Worm (Caenorhabditis elegans) whole organism, L4 larva: ENCODE results near the gene dsh-2.
"Not testable (repeated sequence)": the region's sequence is repeated elsewhere in the genome, so short reads cannot be mapped to it uniquely, and the experiment has no call there.

Source experiments
- D1046.2 ChIP-seq: fragments of 200-800 bp; sonication (Bioruptor generic); IDR thresholded peaks from 2 replicates; pipeline ENCODE4 v1.3.6; 2022; ENCODE audit warnings: missing genetic modification characterization, missing compliant biosample characterization
- F10B5.3 ChIP-seq: sonication (generic microtip); optimal IDR thresholded peaks from 2 replicates; lab custom pipeline; 2016; ENCODE audit warnings: mild to moderate bottlenecking, missing genetic modification characterization, missing compliant biosample characterization
- F37D6.2 ChIP-seq: sonication (generic microtip); optimal IDR thresholded peaks from 2 replicates; lab custom pipeline; 2016; ENCODE audit warnings: mild to moderate bottlenecking, missing genetic modification characterization, missing compliant biosample characterization
- T20F7.1 ChIP-seq: fragments of 200-800 bp; sonication (Bioruptor generic); optimal IDR thresholded peaks from 2 replicates; lab custom pipeline; 2018; ENCODE audit warnings: mild to moderate bottlenecking, missing genetic modification characterization, missing compliant biosample characterization
- T26A8.4 ChIP-seq: fragments of 200-800 bp; sonication (Bioruptor generic); IDR thresholded peaks from 2 replicates; pipeline ENCODE4 v1.3.6; 2022; ENCODE audit warnings: missing genetic modification characterization, missing compliant biosample characterization
- Y105C5A.15 ChIP-seq: fragments of 200-800 bp; sonication (Bioruptor generic); IDR thresholded peaks from 2 replicates; pipeline ENCODE4 v1.3.6; 2022; ENCODE audit warnings: missing genetic modification characterization, missing compliant biosample characterization
- Y48G9A.11 ChIP-seq: fragments of 200-800 bp; sonication (Bioruptor generic); IDR thresholded peaks from 2 replicates; pipeline ENCODE4 v1.3.6; 2022; ENCODE audit warnings: missing genetic modification reagents, missing genetic modification characterization, missing compliant biosample characterization
- Y5F2A.4 ChIP-seq: fragments of 200-800 bp; sonication (Bioruptor generic); optimal IDR thresholded peaks from 2 replicates; lab custom pipeline; 2018; ENCODE audit warnings: mild to moderate bottlenecking, missing genetic modification characterization, missing compliant biosample characterization
- ZK337.2 ChIP-seq: fragments of 200-800 bp; sonication (Bioruptor generic); IDR thresholded peaks from 2 replicates; pipeline ENCODE4 v1.3.6; 2022; ENCODE audit warnings: missing genetic modification reagents, missing genetic modification characterization, missing compliant biosample characterization
- aha-1 ChIP-seq: fragments of 150-350 bp; peaks from one replicate; lab custom pipeline; 2014; ENCODE audit warnings: missing biosample characterization, missing genetic modification characterization
- attf-4 ChIP-seq: sonication (generic microtip); optimal IDR thresholded peaks from 3 replicates; lab custom pipeline; 2017; ENCODE audit warnings: missing biosample characterization, missing genetic modification characterization
- ceh-20 ChIP-seq: fragments of 200-800 bp; sonication (Bioruptor generic); IDR thresholded peaks from 2 replicates; pipeline ENCODE4 v1.3.6; 2022; ENCODE audit warnings: missing genetic modification reagents, missing genetic modification characterization, missing compliant biosample characterization
- ceh-28 ChIP-seq: fragments of 150-350 bp; optimal IDR thresholded peaks from 2 replicates; lab custom pipeline; 2014; ENCODE audit warnings: missing biosample characterization, missing genetic modification reagents, missing genetic modification characterization
- ceh-62 ChIP-seq: sonication (generic microtip); optimal IDR thresholded peaks from 2 replicates; lab custom pipeline; 2017; ENCODE audit warnings: missing biosample characterization, missing genetic modification characterization
- ces-1 ChIP-seq: fragments of 150-350 bp; sonication (generic microtip); optimal IDR thresholded peaks from 4 replicates; lab custom pipeline; 2014; ENCODE audit warnings: missing biosample characterization, missing genetic modification reagents, missing genetic modification characterization
- daf-12 ChIP-seq: fragments of 150-350 bp; optimal IDR thresholded peaks from 2 replicates; lab custom pipeline; 2014; ENCODE audit warnings: missing biosample characterization, missing genetic modification reagents, missing genetic modification characterization
- daf-16 ChIP-seq, 3 experiments: sonication (generic microtip); optimal IDR thresholded peaks; 2 replicates each; lab custom pipeline; 2016 to 2017; ENCODE audit warnings: missing genetic modification characterization in 3 of 3, missing genetic modification reagents in 3 of 3, mild to moderate bottlenecking in 2 of 3, missing compliant biosample characterization in 2 of 3, missing biosample characterization in 1 of 3, moderate library complexity in 1 of 3
- daf-19 ChIP-seq: fragments of 200-800 bp; sonication (Bioruptor generic); conservative IDR thresholded peaks from 2 replicates; pipeline ENCODE4 v1.3.6; 2022; ENCODE audit warnings: missing genetic modification characterization, missing compliant biosample characterization
- dmd-8 ChIP-seq: fragments of 200-800 bp; sonication (Bioruptor generic); IDR thresholded peaks from 2 replicates; pipeline ENCODE4 v1.3.6; 2022; ENCODE audit warnings: missing genetic modification characterization, missing compliant biosample characterization
- gei-8 ChIP-seq: fragments of 200-800 bp; sonication (Bioruptor generic); optimal IDR thresholded peaks from 2 replicates; lab custom pipeline; 2018; ENCODE audit warnings: mild to moderate bottlenecking, missing genetic modification characterization, missing compliant biosample characterization
- hmg-1.1 ChIP-seq: fragments of 200-800 bp; sonication (Bioruptor generic); IDR thresholded peaks from 2 replicates; pipeline ENCODE4 v1.3.6; 2022; ENCODE audit warnings: missing genetic modification reagents, missing genetic modification characterization, missing compliant biosample characterization
- jun-1 ChIP-seq: fragments of 150-350 bp; optimal IDR thresholded peaks from 2 replicates; lab custom pipeline; 2014; ENCODE audit warnings: missing biosample characterization, missing genetic modification reagents, missing genetic modification characterization
- lir-3 ChIP-seq: sonication (generic microtip); optimal IDR thresholded peaks from 2 replicates; lab custom pipeline; 2016; ENCODE audit warnings: mild to moderate bottlenecking, missing genetic modification characterization, missing compliant biosample characterization
- lsy-2 ChIP-seq, 2 experiments: fragments of 150-350 bp in 1 of 2; sonication (generic microtip) in 1 of 2; optimal IDR thresholded peaks; 2 replicates each; lab custom pipeline; 2014 to 2017; ENCODE audit warnings: missing biosample characterization in 2 of 2, missing genetic modification characterization in 2 of 2
- mdl-1 ChIP-seq, 2 experiments: fragments of 150-350 bp in 1 of 2; sonication (generic microtip) in 1 of 2; optimal IDR thresholded peaks; 2 replicates each; lab custom pipeline; 2014 to 2017; ENCODE audit warnings: missing biosample characterization in 2 of 2, missing genetic modification characterization in 2 of 2
- nhr-10 ChIP-seq: fragments of 150-350 bp; optimal IDR thresholded peaks from 2 replicates; lab custom pipeline; 2014; ENCODE audit warnings: missing biosample characterization, missing genetic modification characterization
- nhr-111 ChIP-seq: fragments of 200-800 bp; sonication (Bioruptor generic); optimal IDR thresholded peaks from 2 replicates; lab custom pipeline; 2018; ENCODE audit warnings: mild to moderate bottlenecking, missing genetic modification characterization, missing compliant biosample characterization
- nhr-25 ChIP-seq: sonication (generic microtip); optimal IDR thresholded peaks from 2 replicates; lab custom pipeline; 2017; ENCODE audit warnings: missing genetic modification characterization, mild to moderate bottlenecking, missing compliant biosample characterization, antibody characterized with exemption, moderate library complexity, borderline replicate concordance; ENCODE audit not compliant: insufficient read depth
- nhr-28 ChIP-seq: fragments of 150-350 bp; optimal IDR thresholded peaks from 2 replicates; lab custom pipeline; 2014; ENCODE audit warnings: missing biosample characterization, missing genetic modification characterization
- nhr-6 ChIP-seq: fragments of 150-350 bp; optimal IDR thresholded peaks from 2 replicates; lab custom pipeline; 2014; ENCODE audit warnings: missing biosample characterization, missing genetic modification characterization
- nhr-77 ChIP-seq: fragments of 150-350 bp; optimal IDR thresholded peaks from 2 replicates; lab custom pipeline; 2014; ENCODE audit warnings: missing biosample characterization, missing genetic modification characterization
- pqm-1 ChIP-seq: sonication (generic microtip); optimal IDR thresholded peaks from 2 replicates; lab custom pipeline; 2017; ENCODE audit warnings: missing biosample characterization, missing genetic modification characterization
- rbr-2 ChIP-seq: sonication (generic microtip); optimal IDR thresholded peaks from 2 replicates; lab custom pipeline; 2016; ENCODE audit warnings: missing genotype, missing genetic modification characterization, missing compliant biosample characterization
- saeg-2 ChIP-seq: fragments of 200-800 bp; sonication (Bioruptor generic); IDR thresholded peaks from 2 replicates; pipeline ENCODE4 v1.3.6; 2022; ENCODE audit warnings: missing genetic modification reagents, missing genetic modification characterization, missing compliant biosample characterization
- skn-1 ChIP-seq: fragments of 150-350 bp; optimal IDR thresholded peaks from 2 replicates; lab custom pipeline; 2014; ENCODE audit warnings: missing biosample characterization, missing genetic modification characterization
- snpc-4 ChIP-seq: fragments of 150-350 bp; optimal IDR thresholded peaks from 2 replicates; lab custom pipeline; 2014; ENCODE audit warnings: missing biosample characterization, missing genetic modification characterization
- spr-1 ChIP-seq: sonication (generic microtip); optimal IDR thresholded peaks from 2 replicates; lab custom pipeline; 2016; ENCODE audit warnings: mild to moderate bottlenecking, missing genetic modification characterization, missing compliant biosample characterization
- tra-1 ChIP-seq: fragments of 200-800 bp; sonication (Bioruptor generic); IDR thresholded peaks from 2 replicates; pipeline ENCODE4 v1.3.6; 2022; ENCODE audit warnings: missing genetic modification reagents, missing genetic modification characterization, missing compliant biosample characterization
- unc-62 ChIP-seq, 3 experiments: fragments of 150-350 bp in 1 of 3; sonication (generic microtip); optimal IDR thresholded peaks in 2 of 3; peaks in 1 of 3; 1 replicate in 1 of 3; 2 replicates in 2 of 3; lab custom pipeline; 2014 to 2017; ENCODE audit warnings: missing biosample characterization in 3 of 3, missing genetic modification characterization in 3 of 3, missing genetic modification reagents in 3 of 3, missing genotype in 1 of 3
- zag-1 ChIP-seq: fragments of 150-350 bp; optimal IDR thresholded peaks from 2 replicates; lab custom pipeline; 2014; ENCODE audit warnings: missing biosample characterization, missing genetic modification characterization
- ztf-7 ChIP-seq: fragments of 150-350 bp; optimal IDR thresholded peaks from 2 replicates; lab custom pipeline; 2014; ENCODE audit warnings: missing biosample characterization, missing genetic modification characterization

The dsh-2 gene

DNA sequence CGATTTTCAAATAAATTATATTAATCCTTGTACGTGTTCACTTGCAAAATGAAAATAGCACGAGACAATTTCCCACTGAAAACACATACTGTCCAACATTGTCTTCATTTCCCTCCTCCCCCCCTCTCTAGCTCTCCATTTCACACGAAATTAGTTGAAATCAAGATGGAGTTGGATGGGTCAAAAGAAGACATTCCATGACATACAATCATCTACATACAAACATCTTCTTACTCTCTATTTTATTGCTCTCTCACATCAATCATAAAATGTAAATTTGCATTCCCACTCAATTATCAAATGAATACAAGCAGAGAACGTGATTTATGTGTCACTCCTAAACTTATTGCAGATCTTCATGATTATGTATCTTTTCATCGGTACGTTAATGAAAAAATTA is 34.8 kb upstream of the dsh-2 start, which contains the start of gene srsy-1:
TSS of gene srsy-1 (plus strand) at position 301 of the 400 bp plus-strand sequence.
- no peak for TF ChIP-seq nhr-25 (tag; lab: Kevin White, UChicago)
- TF ChIP-seq T20F7.1 (GFP tag; lab: Kevin White, UChicago) = no peak
- TF ChIP-seq nhr-111 (GFP tag; lab: Kevin White, UChicago) = no peak
- no peak for TF ChIP-seq ceh-28 (tag; lab: Kevin White, UChicago)
- no peak for TF ChIP-seq jun-1 (tag; lab: Kevin White, UChicago)
- TF ChIP-seq saeg-2 = no peak
- no peak for TF ChIP-seq skn-1 (tag; lab: Kevin White, UChicago)
- TF ChIP-seq ces-1 (GFP tag; lab: Kevin White, UChicago) = no peak
- no peak for TF ChIP-seq aha-1 (tag; lab: Kevin White, UChicago)
- TF ChIP-seq zag-1 (tag; lab: Kevin White, UChicago) = no peak

DNA sequence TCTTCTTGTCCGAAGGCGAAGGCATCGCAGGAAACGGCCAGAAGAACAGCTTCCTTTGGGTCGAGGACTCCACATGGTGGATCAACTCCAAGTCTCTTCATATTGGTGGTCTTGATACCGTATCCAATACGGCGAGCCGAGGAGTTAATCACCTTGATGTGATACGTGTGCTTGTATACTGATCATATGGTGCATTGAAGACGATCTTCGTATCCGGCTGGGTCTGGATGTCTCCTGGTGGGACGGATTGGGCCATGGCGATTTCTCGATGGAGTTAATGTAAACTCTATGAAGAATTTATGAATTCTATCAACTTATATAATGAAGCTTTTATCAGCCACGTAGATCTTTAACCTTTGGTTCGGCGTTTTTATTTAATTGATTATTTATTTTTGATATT is 34.3 kb upstream of the dsh-2 start, which contains the start of gene msp-74:
TSS of gene msp-74 (minus strand) at position 101 of the 400 bp plus-strand sequence.
- not testable (repeated sequence) for TF ChIP-seq nhr-25 (tag; lab: Kevin White, UChicago); attf-4 (tag; lab: Kevin White, UChicago); lsy-2 (tag; optimal IDR thresholded peaks at IDR 0.05; lab: Kevin White, UChicago)

DNA sequence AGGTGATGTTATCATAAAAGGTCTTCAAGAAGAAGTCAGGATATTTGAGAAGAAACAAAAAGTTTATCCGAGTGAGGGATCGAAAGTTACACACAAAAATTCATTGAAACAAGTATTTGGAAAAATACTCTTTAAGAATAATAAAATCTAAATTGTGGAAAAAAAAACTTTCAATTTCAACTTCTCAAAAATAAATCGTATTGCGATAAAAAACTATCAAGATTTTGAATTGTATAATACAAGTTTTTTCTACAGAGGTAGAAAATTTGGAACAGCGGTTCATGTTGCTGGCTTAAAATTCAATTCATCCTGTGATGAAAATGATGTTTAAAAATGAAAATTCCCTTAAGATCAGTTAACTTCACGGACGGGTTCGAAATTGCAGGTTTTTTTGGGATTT is 31.1 kb upstream of the dsh-2 start, which contains the start of gene F09C12.8:
TSS of gene F09C12.8 (plus strand) at position 301 of the 400 bp plus-strand sequence.
- TF ChIP-seq spr-1 (tag; lab: Kevin White, UChicago) = no peak
- TF ChIP-seq ces-1 (GFP tag; lab: Kevin White, UChicago) = no peak
- no peak for TF ChIP-seq lir-3 (tag; lab: Kevin White, UChicago)
- TF ChIP-seq ceh-62 (tag; lab: Kevin White, UChicago) = no peak
- TF ChIP-seq dmd-8 = no peak
- TF ChIP-seq ceh-28 (tag; lab: Kevin White, UChicago) = no peak
- TF ChIP-seq nhr-111 (GFP tag; lab: Kevin White, UChicago) = no peak
- no peak for TF ChIP-seq unc-62 (GFP tag; optimal IDR thresholded peaks at IDR 0.05 in 1 of 2; lab: Kevin White, UChicago)
- TF ChIP-seq unc-62 (tag; optimal IDR thresholded peaks at IDR 0.05; lab: Kevin White, UChicago) = no peak
- no peak for TF ChIP-seq Y5F2A.4 (GFP tag; lab: Kevin White, UChicago)
- TF ChIP-seq snpc-4 (tag; lab: Kevin White, UChicago) = no peak

DNA sequence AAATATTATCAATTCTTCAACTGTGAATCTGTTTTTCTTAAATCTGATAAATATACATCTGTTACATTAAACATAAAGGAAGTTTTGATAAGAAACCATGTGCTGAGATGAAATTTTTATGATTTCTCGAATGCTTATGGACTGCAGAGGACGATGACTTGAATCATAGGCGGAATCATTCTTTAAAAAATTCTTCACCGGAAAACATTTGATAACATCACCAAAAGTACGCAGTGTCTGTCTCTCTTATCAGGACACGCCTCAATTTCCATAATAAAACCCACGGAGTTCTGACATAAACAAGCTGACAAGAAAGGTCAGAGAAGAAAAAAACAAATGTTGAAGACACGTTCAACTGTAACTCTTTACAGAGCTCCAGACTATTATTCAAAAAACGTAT is 28.7 kb upstream of the dsh-2 start, which contains the start of gene F09C12.2:
TSS of gene F09C12.2 (plus strand) at position 320 of the 400 bp plus-strand sequence.
- no peak for TF ChIP-seq nhr-10 (tag; lab: Kevin White, UChicago)
- TF ChIP-seq daf-16 (GFP tag; optimal IDR thresholded peaks at IDR 0.05; lab: Kevin White, UChicago) = no peak
- TF ChIP-seq daf-16 (tag; optimal IDR thresholded peaks at IDR 0.05; lab: Kevin White, UChicago) = peak; percentile 58
- TF ChIP-seq nhr-28 (tag; lab: Kevin White, UChicago) = peak; percentile 53
- TF ChIP-seq, all 104 proteins: peak for 2

DNA sequence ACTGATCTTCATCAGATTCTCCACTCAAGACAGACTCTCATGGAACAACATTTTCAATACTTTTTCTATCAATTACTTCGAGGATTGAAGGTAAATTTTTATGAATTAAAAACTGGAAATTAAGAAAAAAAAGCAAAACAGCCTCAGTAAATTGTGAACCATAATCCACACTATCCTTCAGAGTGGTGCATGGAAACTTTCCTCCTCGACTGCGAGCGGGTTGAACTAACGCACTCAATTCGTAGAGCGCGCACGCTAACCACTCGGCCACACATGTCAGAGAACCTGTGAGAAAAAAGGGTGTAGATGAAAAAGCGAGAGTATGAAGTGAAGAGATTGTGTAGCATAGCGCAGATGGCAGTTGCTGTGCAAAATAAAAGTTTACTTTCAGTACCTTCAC is 24.0 kb upstream of the dsh-2 start:
- peak; percentile 76; the same call in 1 of the 2 replicates for TF ChIP-seq Y105C5A.15 (GFP tag; lab: Robert Waterston, UW)
- TF ChIP-seq nhr-111 (GFP tag; lab: Kevin White, UChicago) = peak; percentile 87
- TF ChIP-seq nhr-77 = no peak
- TF ChIP-seq jun-1 (tag; lab: Kevin White, UChicago) = no peak
- TF ChIP-seq ceh-20 (GFP tag; lab: Robert Waterston, UW) = peak; percentile 81; the same call in 1 of the 2 replicates
- TF ChIP-seq T26A8.4 (GFP tag; lab: Robert Waterston, UW) = no peak; the same call in 1 of the 2 replicates
- 0 out of 2 replicates have a peak, but pooled peaks have one; percentile 73 for TF ChIP-seq ZK337.2 (GFP tag; lab: Robert Waterston, UW)
- TF ChIP-seq mdl-1 (tag; optimal IDR thresholded peaks at IDR 0.05; lab: Kevin White, UChicago) = peak in 1 of 2 experiments; percentile 28
- TF ChIP-seq pqm-1 (tag; lab: Kevin White, UChicago) = no peak
- peak; percentile 76 for TF ChIP-seq Y48G9A.11 (GFP tag; lab: Robert Waterston, UW)
- no peak for TF ChIP-seq zag-1 (tag; lab: Kevin White, UChicago)
- peak; percentile 88 for TF ChIP-seq gei-8 (GFP tag; lab: Kevin White, UChicago)
- TF ChIP-seq tra-1 (GFP tag; lab: Robert Waterston, UW) = peak; percentile 87
- no peak for TF ChIP-seq daf-19 (GFP tag; lab: Robert Waterston, UW)
- TF ChIP-seq F10B5.3 (tag; lab: Kevin White, UChicago) = peak; percentile 60
- peak; percentile 88 for TF ChIP-seq D1046.2 (GFP tag; lab: Robert Waterston, UW)
- TF ChIP-seq rbr-2 = peak; percentile 71
- peak; percentile 62 for TF ChIP-seq nhr-6
- peak; percentile 32 for TF ChIP-seq ztf-7 (tag; lab: Kevin White, UChicago)
- TF ChIP-seq ces-1 (GFP tag; lab: Kevin White, UChicago) = peak; percentile 29
- TF ChIP-seq daf-12 (tag; lab: Kevin White, UChicago) = no peak
- TF ChIP-seq hmg-1.1 (GFP tag; lab: Robert Waterston, UW) = peak; percentile 89
- TF ChIP-seq F37D6.2 = peak; percentile 22
